Fruit fly (Drosophila melanogaster) whole organism, wandering third instar larva: ENCODE results near the gene CAH9.

ENCODE experiments used
- Abd-B ChIP-seq: fragments of >200 bp; optimal IDR thresholded peaks from 2 replicates; lab custom pipeline; 2017; ENCODE audit warnings: missing biosample characterization, missing genetic modification characterization
- CG9705 ChIP-seq: fragments of 200-800 bp; sonication (Bioruptor generic); optimal IDR thresholded peaks from 2 replicates; lab custom pipeline; 2018; ENCODE audit warnings: missing biosample characterization, mild to moderate bottlenecking, missing genetic modification characterization
- Hr78 ChIP-seq: fragments of >200 bp; optimal IDR thresholded peaks from 2 replicates; lab custom pipeline; 2017; ENCODE audit warnings: missing biosample characterization, missing genetic modification characterization
- Myc ChIP-seq: fragments of >200 bp; optimal IDR thresholded peaks from 2 replicates; lab custom pipeline; 2017
- OdsH ChIP-seq: fragments of 200-800 bp; sonication (Bioruptor generic); optimal IDR thresholded peaks from 2 replicates; lab custom pipeline; 2016; ENCODE audit warnings: missing biosample characterization, mild to moderate bottlenecking, missing genetic modification characterization
- fru ChIP-seq: fragments of 200-800 bp; sonication (Bioruptor generic); optimal IDR thresholded peaks from 3 replicates; lab custom pipeline; 2016; ENCODE audit warnings: missing biosample characterization, mild to moderate bottlenecking, missing genetic modification characterization
- h ChIP-seq: fragments of 200-800 bp; sonication (Bioruptor generic); optimal IDR thresholded peaks from 3 replicates; lab custom pipeline; 2016; ENCODE audit warnings: missing biosample characterization, mild to moderate bottlenecking, missing genetic modification characterization
- lola ChIP-seq: fragments of >200 bp; optimal IDR thresholded peaks from 2 replicates; lab custom pipeline; 2017; ENCODE audit warnings: missing biosample characterization, missing genetic modification characterization
- pan ChIP-seq: fragments of >200 bp; optimal IDR thresholded peaks from 2 replicates; lab custom pipeline; 2017
- psq ChIP-seq: fragments of 200-800 bp; sonication (Bioruptor generic); optimal IDR thresholded peaks from 3 replicates; lab custom pipeline; 2017; ENCODE audit warnings: missing biosample characterization, mild to moderate bottlenecking, missing genetic modification characterization, moderate library complexity
- woc ChIP-seq: sonication (Bioruptor generic); optimal IDR thresholded peaks from 2 replicates; lab custom pipeline; 2016; ENCODE audit warnings: missing biosample characterization, mild to moderate bottlenecking, missing genetic modification characterization

- TF ChIP-seq fru (GFP tag; lab: Kevin White, UChicago) = no peak
- no peak for TF ChIP-seq psq (GFP tag; lab: Kevin White, UChicago)
- no peak for TF ChIP-seq pan (lab: Kevin White, UChicago)
- no peak for TF ChIP-seq Abd-B (GFP tag; lab: Kevin White, UChicago)
- no peak for TF ChIP-seq h (GFP tag; lab: Kevin White, UChicago)
- no peak for TF ChIP-seq woc
- no peak for TF ChIP-seq lola (GFP tag; lab: Kevin White, UChicago)
- no peak for TF ChIP-seq OdsH (GFP tag; lab: Kevin White, UChicago)
- peak; percentile 14 for TF ChIP-seq Myc (lab: Kevin White, UChicago)
- no peak for TF ChIP-seq CG9705 (GFP tag; lab: Kevin White, UChicago)
- TF ChIP-seq Hr78 (GFP tag; lab: Kevin White, UChicago) = no peak
Measured at dm6 chr3R:27056152-27056551, 49.8 kb downstream of the CAH9 start.
